Fruit fly (Drosophila melanogaster) whole organism, embryonic: ENCODE measurements around the gene Polr1C.

Experiments
- B-H1 ChIP-seq: fragments of 200-800 bp; sonication (Bioruptor generic); IDR thresholded peaks from 3 replicates; pipeline ENCODE4 v1.3.6; 2022; ENCODE audit warnings: missing biosample characterization, missing genetic modification characterization
- CG11085 ChIP-seq: fragments of 200-800 bp; sonication (Bioruptor generic); IDR thresholded peaks from 2 replicates; pipeline ENCODE4 v1.3.6; 2022; ENCODE audit warnings: missing biosample characterization, missing genetic modification characterization
- CG12659 ChIP-seq: fragments of 200-800 bp; sonication (Bioruptor generic); optimal IDR thresholded peaks from 3 replicates; lab custom pipeline; 2017; ENCODE audit warnings: mild to moderate bottlenecking, missing biosample characterization, missing genetic modification reagents, missing genetic modification characterization
- CG17612 ChIP-seq: fragments of 200-800 bp; sonication (Bioruptor generic); IDR thresholded peaks from 2 replicates; pipeline ENCODE4 v1.3.6; 2022; ENCODE audit warnings: missing biosample characterization, missing genetic modification characterization
- CG18764 ChIP-seq: fragments of 200-800 bp; sonication (Bioruptor generic); optimal IDR thresholded peaks from 3 replicates; lab custom pipeline; 2016; ENCODE audit warnings: missing biosample characterization, missing genetic modification characterization
- CG2116 ChIP-seq: fragments of 200-800 bp; sonication (Bioruptor generic); optimal IDR thresholded peaks from 3 replicates; lab custom pipeline; 2018; ENCODE audit warnings: missing biosample characterization, mild to moderate bottlenecking, missing genetic modification characterization
- CG2678 ChIP-seq: fragments of 200-800 bp; sonication (Bioruptor generic); optimal IDR thresholded peaks from 3 replicates; lab custom pipeline; 2019; ENCODE audit warnings: missing biosample characterization, mild to moderate bottlenecking, missing genetic modification characterization, moderate library complexity
- CG2889 ChIP-seq: fragments of 200-800 bp; sonication (Bioruptor generic); IDR thresholded peaks from 3 replicates; pipeline ENCODE4 v1.3.6; 2022; ENCODE audit warnings: missing biosample characterization, missing genetic modification characterization
- CG31365 ChIP-seq: fragments of 200-800 bp; sonication (Bioruptor generic); optimal IDR thresholded peaks from 2 replicates; lab custom pipeline; 2018; ENCODE audit warnings: missing biosample characterization, mild to moderate bottlenecking, missing genetic modification characterization
- CG32772 ChIP-seq: fragments of 200-800 bp; sonication (Bioruptor generic); IDR thresholded peaks from 2 replicates; pipeline ENCODE4 v1.3.6; 2022; ENCODE audit warnings: missing biosample characterization, missing genetic modification characterization
- CG34224 ChIP-seq: fragments of 200-800 bp; sonication (Bioruptor generic); IDR thresholded peaks from 3 replicates; pipeline ENCODE4 v1.3.6; 2022; ENCODE audit warnings: missing biosample characterization, missing genetic modification characterization; ENCODE audit not compliant: partially characterized antibody
- CG3847 ChIP-seq: fragments of 200-800 bp; sonication (Bioruptor generic); IDR thresholded peaks from 2 replicates; pipeline ENCODE4 v1.3.6; 2022; ENCODE audit warnings: missing biosample characterization, missing genetic modification characterization
- CG5245 ChIP-seq: fragments of 200-800 bp; sonication (Bioruptor generic); optimal IDR thresholded peaks from 3 replicates; lab custom pipeline; 2016; ENCODE audit warnings: missing biosample characterization, missing genetic modification characterization
- CG7556 ChIP-seq: fragments of 200-800 bp; sonication (Bioruptor generic); optimal IDR thresholded peaks from 2 replicates; lab custom pipeline; 2017; ENCODE audit warnings: missing biosample characterization, mild to moderate bottlenecking, missing genetic modification characterization
- CG7928 ChIP-seq: fragments of 200-800 bp; sonication (Bioruptor generic); optimal IDR thresholded peaks from 2 replicates; lab custom pipeline; 2017; ENCODE audit warnings: missing biosample characterization, mild to moderate bottlenecking, missing genetic modification characterization
- CG8281 ChIP-seq: fragments of 200-800 bp; sonication (Bioruptor generic); optimal IDR thresholded peaks from 2 replicates; lab custom pipeline; 2018; ENCODE audit warnings: missing biosample characterization, mild to moderate bottlenecking, missing genetic modification characterization, moderate library complexity
- Dfd ChIP-seq, 2 experiments: fragments of >200 bp; optimal IDR thresholded peaks; 2 replicates each; lab custom pipeline; 2017; ENCODE audit warnings: missing biosample characterization in 2 of 2, missing genetic modification characterization in 2 of 2
- Drgx ChIP-seq: fragments of 200-800 bp; sonication (Bioruptor generic); IDR thresholded peaks from 2 replicates; pipeline ENCODE4 v1.3.6; 2022; ENCODE audit warnings: missing biosample characterization, missing genetic modification characterization
- Fer1 ChIP-seq: fragments of 200-800 bp; sonication (Bioruptor generic); optimal IDR thresholded peaks from 2 replicates; lab custom pipeline; 2017; ENCODE audit warnings: missing biosample characterization, mild to moderate bottlenecking, missing genetic modification characterization
- GATAe ChIP-seq: fragments of 200-800 bp; sonication (Bioruptor generic); conservative IDR thresholded peaks from 2 replicates; pipeline ENCODE4 v1.3.6; 2022; ENCODE audit warnings: missing biosample characterization, missing genetic modification characterization
- HHEX ChIP-seq: fragments of 200-800 bp; sonication (Bioruptor generic); optimal IDR thresholded peaks from 3 replicates; lab custom pipeline; 2017; ENCODE audit warnings: missing biosample characterization, mild to moderate bottlenecking, missing genetic modification characterization, missing genetic modification reagents
- HLH4C ChIP-seq: fragments of 200-800 bp; sonication (Bioruptor generic); IDR thresholded peaks from 3 replicates; pipeline ENCODE4 v1.3.6; 2022; ENCODE audit warnings: missing biosample characterization, missing genetic modification characterization; ENCODE audit not compliant: partially characterized antibody
- HLHmδ ChIP-seq: fragments of 200-800 bp; sonication (Bioruptor generic); optimal IDR thresholded peaks from 2 replicates; lab custom pipeline; 2018; ENCODE audit warnings: missing biosample characterization, mild to moderate bottlenecking, missing genetic modification characterization, moderate library complexity
- Hmr ChIP-seq: fragments of 200-800 bp; sonication (Bioruptor generic); optimal IDR thresholded peaks from 3 replicates; lab custom pipeline; 2017; ENCODE audit warnings: mild to moderate bottlenecking, missing biosample characterization, missing genetic modification reagents, missing genetic modification characterization
- Nf-YC ChIP-seq: fragments of 200-800 bp; optimal IDR thresholded peaks from 3 replicates; lab custom pipeline; 2019; ENCODE audit warnings: missing biosample characterization, mild to moderate bottlenecking, missing genetic modification characterization, moderate library complexity
- Oli ChIP-seq: fragments of 200-800 bp; sonication (Bioruptor generic); optimal IDR thresholded peaks from 2 replicates; lab custom pipeline; 2018; ENCODE audit warnings: missing biosample characterization, mild to moderate bottlenecking, missing genetic modification characterization, moderate library complexity
- Ravus ChIP-seq: fragments of 200-800 bp; sonication (Bioruptor generic); IDR thresholded peaks from 2 replicates; pipeline ENCODE4 v1.3.6; 2022; ENCODE audit warnings: missing biosample characterization, missing genetic modification characterization
- Rfx ChIP-seq: fragments of 200-800 bp; sonication (Bioruptor generic); IDR thresholded peaks from 2 replicates; pipeline ENCODE4 v1.3.6; 2022; ENCODE audit warnings: missing biosample characterization, missing genetic modification characterization
- Sox102F ChIP-seq: fragments of 200-800 bp; sonication (Bioruptor generic); optimal IDR thresholded peaks from 2 replicates; lab custom pipeline; 2018; ENCODE audit warnings: missing biosample characterization, mild to moderate bottlenecking, missing genetic modification characterization, moderate library complexity
- Taf1 ChIP-seq: fragments of 200-800 bp; sonication (Bioruptor generic); IDR thresholded peaks from 2 replicates; pipeline ENCODE4 v1.3.6; 2022; ENCODE audit warnings: missing biosample characterization, missing genetic modification characterization
- ap ChIP-seq: fragments of 200-800 bp; sonication (Bioruptor generic); IDR thresholded peaks from 2 replicates; pipeline ENCODE4 v1.3.6; 2022; ENCODE audit warnings: missing biosample characterization, missing genetic modification characterization
- ato ChIP-seq: fragments of 200-800 bp; sonication (Bioruptor generic); IDR thresholded peaks from 2 replicates; pipeline ENCODE4 v1.3.6; 2022; ENCODE audit warnings: missing biosample characterization, missing genetic modification characterization; ENCODE audit not compliant: partially characterized antibody
- bowl ChIP-seq: fragments of 200-800 bp; sonication (Bioruptor generic); IDR thresholded peaks from 2 replicates; pipeline ENCODE4 v1.3.6; 2022; ENCODE audit warnings: missing biosample characterization, missing genetic modification characterization
- cas ChIP-seq: fragments of 200-800 bp; sonication (Bioruptor generic); IDR thresholded peaks from 2 replicates; pipeline ENCODE4 v1.3.6; 2022; ENCODE audit warnings: missing biosample characterization, missing genetic modification characterization
- chn ChIP-seq: fragments of 200-800 bp; sonication (Bioruptor generic); optimal IDR thresholded peaks from 2 replicates; lab custom pipeline; 2016; ENCODE audit warnings: missing biosample characterization, missing genetic modification characterization
- dimm ChIP-seq: fragments of 200-800 bp; sonication (Bioruptor generic); IDR thresholded peaks from 2 replicates; pipeline ENCODE4 v1.3.6; 2022; ENCODE audit warnings: missing biosample characterization, missing genetic modification characterization
- dpn ChIP-seq, 2 experiments: fragments of 200-800 bp; sonication (Bioruptor generic); optimal IDR thresholded peaks; 3 replicates each; lab custom pipeline; 2016; ENCODE audit warnings: missing biosample characterization in 2 of 2, missing genetic modification characterization in 2 of 2
- eve ChIP-seq, 2 experiments: fragments of >200 bp; optimal IDR thresholded peaks; 2 replicates each; lab custom pipeline; 2017; ENCODE audit warnings: missing biosample characterization in 2 of 2, missing genetic modification characterization in 2 of 2
- fru ChIP-seq: fragments of >200 bp; optimal IDR thresholded peaks from 2 replicates; lab custom pipeline; 2017
- inv ChIP-seq: fragments of 200-800 bp; sonication (Bioruptor generic); IDR thresholded peaks from 2 replicates; pipeline ENCODE4 v1.3.6; 2022; ENCODE audit warnings: missing biosample characterization, missing genetic modification characterization; ENCODE audit not compliant: partially characterized antibody
- jing ChIP-seq: fragments of 200-800 bp; sonication (Bioruptor generic); optimal IDR thresholded peaks from 2 replicates; lab custom pipeline; 2018; ENCODE audit warnings: missing biosample characterization, mild to moderate bottlenecking, missing genetic modification characterization
- knrl ChIP-seq: fragments of 200-800 bp; sonication (Bioruptor generic); IDR thresholded peaks from 3 replicates; pipeline ENCODE4 v1.3.6; 2022; ENCODE audit warnings: missing biosample characterization, missing genetic modification characterization; ENCODE audit not compliant: partially characterized antibody
- mirr ChIP-seq: fragments of 200-800 bp; sonication (Bioruptor generic); optimal IDR thresholded peaks from 3 replicates; lab custom pipeline; 2018; ENCODE audit warnings: missing biosample characterization, mild to moderate bottlenecking, missing genetic modification characterization
- nau ChIP-seq: fragments of 200-800 bp; sonication (Bioruptor generic); optimal IDR thresholded peaks from 3 replicates; lab custom pipeline; 2017; ENCODE audit warnings: missing biosample characterization, mild to moderate bottlenecking, missing genetic modification characterization, missing genetic modification reagents
- p53 ChIP-seq: fragments of 200-800 bp; sonication (Bioruptor generic); optimal IDR thresholded peaks from 2 replicates; lab custom pipeline; 2016; ENCODE audit warnings: missing biosample characterization, missing genetic modification characterization
- pho ChIP-seq: fragments of 200-800 bp; sonication (Bioruptor generic); optimal IDR thresholded peaks from 2 replicates; lab custom pipeline; 2016; ENCODE audit warnings: missing biosample characterization, missing genetic modification characterization
- phol ChIP-seq: fragments of 200-800 bp; sonication (Bioruptor generic); optimal IDR thresholded peaks from 3 replicates; lab custom pipeline; 2018; ENCODE audit warnings: missing biosample characterization, mild to moderate bottlenecking, missing genetic modification characterization, moderate library complexity
- rib ChIP-seq: fragments of 200-800 bp; sonication (Bioruptor generic); IDR thresholded peaks from 2 replicates; pipeline ENCODE4 v1.3.6; 2022; ENCODE audit warnings: missing biosample characterization, missing genetic modification characterization
- row ChIP-seq: fragments of 200-800 bp; sonication (Bioruptor generic); IDR thresholded peaks from 3 replicates; pipeline ENCODE4 v1.3.6; 2022; ENCODE audit warnings: missing biosample characterization, missing genetic modification characterization
- sima ChIP-seq: fragments of 200-800 bp; sonication (Bioruptor generic); optimal IDR thresholded peaks from 2 replicates; lab custom pipeline; 2016; ENCODE audit warnings: missing biosample characterization, missing genetic modification characterization
- tgo ChIP-seq: fragments of 200-800 bp; sonication (Bioruptor generic); IDR thresholded peaks from 3 replicates; pipeline ENCODE4 v1.3.6; 2022; ENCODE audit warnings: missing biosample characterization, missing genetic modification characterization
- toy ChIP-seq: fragments of 200-800 bp; sonication (Bioruptor generic); IDR thresholded peaks from 2 replicates; pipeline ENCODE4 v1.3.6; 2022; ENCODE audit warnings: missing biosample characterization, missing genetic modification characterization

The Polr1C gene

dm6 chr2L:4945300-4945699 is 23.5 kb upstream of the Polr1C start, which contains the start of the genes mRpL24 and betaggt-I (continued):
- TF ChIP-seq CG18764: peak; percentile 93
- peak; percentile 92 for TF ChIP-seq rib (GFP tag; lab: Robert Waterston, UW)
- peak; percentile 89 for TF ChIP-seq cas (GFP tag; lab: Robert Waterston, UW)
- peak; percentile 72 for TF ChIP-seq mirr
- TF ChIP-seq CG17612: peak; percentile 89
- peak; percentile 97 for TF ChIP-seq CG3847 (GFP tag; lab: Robert Waterston, UW)
- peak; percentile 96 for TF ChIP-seq ap (GFP tag; lab: Robert Waterston, UW)
- peak; percentile 89 for TF ChIP-seq chn
- TF ChIP-seq B-H1 (GFP tag; lab: Robert Waterston, UW): peak; percentile 96
- no peak for TF ChIP-seq HLHmδ (GFP tag; lab: Kevin White, UChicago)
- TF ChIP-seq CG2678 (tag; lab: Kevin White, UChicago): peak; percentile 98
- peak; percentile 96 for TF ChIP-seq Drgx
- peak; percentile 92 for TF ChIP-seq HHEX
- TF ChIP-seq Rfx (GFP tag; lab: Robert Waterston, UW): peak; percentile 98
- TF ChIP-seq CG32772 (GFP tag; lab: Robert Waterston, UW): peak; percentile 96
- no peak for TF ChIP-seq Dfd (GFP tag; optimal IDR thresholded peaks at IDR 0.05; lab: Kevin White, UChicago)
- TF ChIP-seq Sox102F: peak; percentile 98
- TF ChIP-seq CG12659 (GFP tag; lab: Kevin White, UChicago): peak; percentile 98
- TF ChIP-seq inv (GFP tag; lab: Robert Waterston, UW): no peak
- TF ChIP-seq dimm (GFP tag; lab: Robert Waterston, UW): peak; percentile 92
- no peak for TF ChIP-seq fru
- TF ChIP-seq dpn (GFP tag; optimal IDR thresholded peaks at IDR 0.05; lab: Kevin White, UChicago): peak; percentile 50 to 95
- no peak for TF ChIP-seq CG34224 (GFP tag; lab: Robert Waterston, UW)
- peak; percentile 89 for TF ChIP-seq pho
- TF ChIP-seq CG11085 (GFP tag; lab: Robert Waterston, UW): peak; percentile 96
- TF ChIP-seq HLH4C (GFP tag; lab: Robert Waterston, UW): no peak
- peak; percentile 89 for TF ChIP-seq Nf-YC (tag; lab: Kevin White, UChicago)
- no peak for TF ChIP-seq p53 (GFP tag; lab: Kevin White, UChicago)
- peak; percentile 86 for TF ChIP-seq CG5245
- TF ChIP-seq Oli (tag; lab: Kevin White, UChicago): peak; percentile 94
- TF ChIP-seq CG7928 (GFP tag; lab: Kevin White, UChicago): peak; percentile 77
- no peak for TF ChIP-seq nau (GFP tag; lab: Kevin White, UChicago)
- TF ChIP-seq bowl (GFP tag; lab: Robert Waterston, UW): peak; percentile 89
- no peak for TF ChIP-seq ato (GFP tag; lab: Robert Waterston, UW)
- TF ChIP-seq toy (GFP tag; lab: Robert Waterston, UW): peak; percentile 88
- TF ChIP-seq jing (GFP tag; lab: Kevin White, UChicago): peak; percentile 75
- peak; percentile 96 for TF ChIP-seq Fer1 (GFP tag; lab: Kevin White, UChicago)
- peak; percentile 97 for TF ChIP-seq Hmr (GFP tag; lab: Kevin White, UChicago)
- no peak; the same call in 2 of the 3 replicates for TF ChIP-seq knrl (GFP tag; lab: Robert Waterston, UW)
- TF ChIP-seq eve (GFP tag; optimal IDR thresholded peaks at IDR 0.05; lab: Kevin White, UChicago): no peak
- TF ChIP-seq CG8281 (tag; lab: Kevin White, UChicago): peak; percentile 87
- TF ChIP-seq Taf1 (GFP tag; lab: Robert Waterston, UW): peak; percentile 85
- peak; percentile 66 for TF ChIP-seq CG31365 (tag; lab: Kevin White, UChicago)
- peak; percentile 87 for TF ChIP-seq Ravus (GFP tag; lab: Robert Waterston, UW)
- TF ChIP-seq row (GFP tag; lab: Robert Waterston, UW): peak; percentile 99
- TF ChIP-seq tgo (GFP tag; lab: Robert Waterston, UW): peak; percentile 97
- TF ChIP-seq phol (tag; lab: Kevin White, UChicago): peak; percentile 98
- peak; percentile 85 for TF ChIP-seq CG2116 (GFP tag; lab: Kevin White, UChicago)
- peak; percentile 94 for TF ChIP-seq CG7556 (GFP tag; lab: Kevin White, UChicago)
- peak; percentile 90 for TF ChIP-seq GATAe (GFP tag; lab: Robert Waterston, UW)
- peak; percentile 95 for TF ChIP-seq CG2889 (GFP tag; lab: Robert Waterston, UW)
- TF ChIP-seq sima (GFP tag; lab: Kevin White, UChicago): no peak
